Fruit fly (Drosophila melanogaster) whole organism, embryonic: ENCODE data around the gene Bro.

Experiments
- Adf1 ChIP-seq: fragments of 200-800 bp; sonication (Bioruptor generic); IDR thresholded peaks from 2 replicates; pipeline ENCODE4 v1.3.6; 2022; ENCODE audit warnings: missing biosample characterization, missing genetic modification characterization
- Atf6 ChIP-seq: fragments of 200-800 bp; sonication (Bioruptor generic); IDR thresholded peaks from 2 replicates; pipeline ENCODE4 v1.3.6; 2022; ENCODE audit warnings: missing biosample characterization, missing genetic modification characterization
- CG10267 ChIP-seq: fragments of 200-800 bp; sonication (Bioruptor generic); optimal IDR thresholded peaks from 2 replicates; lab custom pipeline; 2018; ENCODE audit warnings: missing biosample characterization, mild to moderate bottlenecking, missing genetic modification characterization, moderate library complexity
- CG10366 ChIP-seq: fragments of 200-800 bp; sonication (Bioruptor generic); IDR thresholded peaks from 2 replicates; pipeline ENCODE4 v1.3.6; 2022; ENCODE audit warnings: missing biosample characterization, missing genetic modification characterization
- CG11560 ChIP-seq: fragments of 200-800 bp; sonication (Bioruptor generic); IDR thresholded peaks from 3 replicates; pipeline ENCODE4 v1.3.6; 2022; ENCODE audit warnings: missing biosample characterization, missing genetic modification characterization
- CG11695 ChIP-seq: fragments of 200-800 bp; sonication (Bioruptor generic); IDR thresholded peaks from 3 replicates; pipeline ENCODE4 v1.3.6; 2022; ENCODE audit warnings: missing biosample characterization, missing genetic modification characterization
- CG14965 ChIP-seq: fragments of 200-800 bp; sonication (Bioruptor generic); optimal IDR thresholded peaks from 2 replicates; lab custom pipeline; 2016; ENCODE audit warnings: missing biosample characterization, missing genetic modification characterization, borderline replicate concordance
- CG17361 ChIP-seq: fragments of 200-800 bp; sonication (Bioruptor generic); IDR thresholded peaks from 3 replicates; pipeline ENCODE4 v1.3.6; 2022; ENCODE audit warnings: missing biosample characterization, missing genetic modification characterization
- CG17568 ChIP-seq: fragments of 200-800 bp; sonication (Bioruptor generic); optimal IDR thresholded peaks from 2 replicates; lab custom pipeline; 2018; ENCODE audit warnings: missing biosample characterization, mild to moderate bottlenecking, missing genetic modification characterization, moderate library complexity
- CG18262 ChIP-seq: fragments of 200-800 bp; optimal IDR thresholded peaks from 3 replicates; lab custom pipeline; 2019; ENCODE audit warnings: missing biosample characterization, mild to moderate bottlenecking, missing genetic modification characterization, moderate library complexity
- CG1832 ChIP-seq: fragments of 200-800 bp; sonication (Bioruptor generic); optimal IDR thresholded peaks from 2 replicates; lab custom pipeline; 2017; ENCODE audit warnings: missing biosample characterization, mild to moderate bottlenecking, missing genetic modification characterization, inconsistent platforms
- CG18619 ChIP-seq: fragments of 200-800 bp; sonication (Bioruptor generic); optimal IDR thresholded peaks from 3 replicates; lab custom pipeline; 2017; ENCODE audit warnings: missing biosample characterization, mild to moderate bottlenecking, missing genetic modification characterization
- CG18764 ChIP-seq: fragments of 200-800 bp; sonication (Bioruptor generic); optimal IDR thresholded peaks from 3 replicates; lab custom pipeline; 2016; ENCODE audit warnings: missing biosample characterization, missing genetic modification characterization
- CG3281 ChIP-seq: fragments of 200-800 bp; sonication (Bioruptor generic); optimal IDR thresholded peaks from 3 replicates; lab custom pipeline; 2017; ENCODE audit warnings: missing biosample characterization, mild to moderate bottlenecking, missing genetic modification characterization
- CG34422 ChIP-seq: fragments of 200-800 bp; sonication (Bioruptor generic); IDR thresholded peaks from 3 replicates; pipeline ENCODE4 v1.3.6; 2022; ENCODE audit warnings: missing biosample characterization, missing genetic modification characterization
- CG4424 ChIP-seq: fragments of 200-800 bp; sonication (Bioruptor generic); optimal IDR thresholded peaks from 3 replicates; lab custom pipeline; 2016; ENCODE audit warnings: missing biosample characterization, missing genetic modification characterization
- CG4707 ChIP-seq: fragments of 200-800 bp; sonication (Bioruptor generic); optimal IDR thresholded peaks from 2 replicates; lab custom pipeline; 2018; ENCODE audit warnings: missing biosample characterization, mild to moderate bottlenecking, missing genetic modification characterization, moderate library complexity
- CG6254 ChIP-seq: fragments of 200-800 bp; sonication (Bioruptor generic); optimal IDR thresholded peaks from 3 replicates; lab custom pipeline; 2017; ENCODE audit warnings: mild to moderate bottlenecking, missing biosample characterization, missing genetic modification reagents, missing genetic modification characterization
- CG7745 ChIP-seq: fragments of 200-800 bp; sonication (Bioruptor generic); optimal IDR thresholded peaks from 2 replicates; lab custom pipeline; 2018; ENCODE audit warnings: missing biosample characterization, mild to moderate bottlenecking, missing genetic modification characterization, moderate library complexity
- CG9215 ChIP-seq: fragments of 200-800 bp; sonication (Bioruptor generic); IDR thresholded peaks from 2 replicates; pipeline ENCODE4 v1.3.6; 2022; ENCODE audit warnings: missing biosample characterization, missing genetic modification characterization
- CkIIα-i1 ChIP-seq: fragments of 200-800 bp; sonication (Bioruptor generic); IDR thresholded peaks from 2 replicates; pipeline ENCODE4 v1.3.6; 2022; ENCODE audit warnings: missing biosample characterization, missing genetic modification characterization
- Fer1 ChIP-seq: fragments of 200-800 bp; sonication (Bioruptor generic); optimal IDR thresholded peaks from 2 replicates; lab custom pipeline; 2017; ENCODE audit warnings: missing biosample characterization, mild to moderate bottlenecking, missing genetic modification characterization
- Gsc ChIP-seq: fragments of 200-800 bp; sonication (Bioruptor generic); IDR thresholded peaks from 2 replicates; pipeline ENCODE4 v1.3.6; 2022; ENCODE audit warnings: missing biosample characterization, missing genetic modification characterization
- H2.0 ChIP-seq: fragments of 200-800 bp; sonication (Bioruptor generic); IDR thresholded peaks from 2 replicates; pipeline ENCODE4 v1.3.6; 2022; ENCODE audit warnings: missing biosample characterization, missing genetic modification characterization
- HHEX ChIP-seq: fragments of 200-800 bp; sonication (Bioruptor generic); optimal IDR thresholded peaks from 3 replicates; lab custom pipeline; 2017; ENCODE audit warnings: missing biosample characterization, mild to moderate bottlenecking, missing genetic modification characterization, missing genetic modification reagents
- Hr3 ChIP-seq: fragments of 200-800 bp; sonication (Bioruptor generic); optimal IDR thresholded peaks from 3 replicates; lab custom pipeline; 2016; ENCODE audit warnings: missing biosample characterization, missing genetic modification characterization
- Hr51 ChIP-seq, 2 experiments: fragments of 200-800 bp; sonication (Bioruptor generic); optimal IDR thresholded peaks; 2 replicates in 1 of 2; 3 replicates in 1 of 2; lab custom pipeline; 2016 to 2018; ENCODE audit warnings: missing biosample characterization in 2 of 2, missing genetic modification characterization in 2 of 2, mild to moderate bottlenecking in 1 of 2, moderate library complexity in 1 of 2
- NK7.1 ChIP-seq: fragments of 200-800 bp; sonication (Bioruptor generic); optimal IDR thresholded peaks from 3 replicates; lab custom pipeline; 2016; ENCODE audit warnings: missing biosample characterization, missing genetic modification characterization
- Ptx1 ChIP-seq: fragments of 200-800 bp; sonication (Bioruptor generic); IDR thresholded peaks from 2 replicates; pipeline ENCODE4 v1.3.6; 2022; ENCODE audit warnings: missing biosample characterization, missing genetic modification characterization
- Scr ChIP-seq: fragments of 200-800 bp; sonication (Bioruptor generic); IDR thresholded peaks from 2 replicates; pipeline ENCODE4 v1.3.6; 2022; ENCODE audit warnings: missing biosample characterization, missing genetic modification characterization; ENCODE audit not compliant: partially characterized antibody
- Usf ChIP-seq: fragments of 200-800 bp; sonication (Bioruptor generic); optimal IDR thresholded peaks from 2 replicates; lab custom pipeline; 2017; ENCODE audit warnings: missing genotype, missing biosample characterization, missing genetic modification characterization
- ash1 ChIP-seq: fragments of 200-800 bp; sonication (Bioruptor generic); optimal IDR thresholded peaks from 2 replicates; lab custom pipeline; 2018; ENCODE audit warnings: missing biosample characterization, mild to moderate bottlenecking, missing genetic modification characterization
- ato ChIP-seq: fragments of 200-800 bp; sonication (Bioruptor generic); IDR thresholded peaks from 2 replicates; pipeline ENCODE4 v1.3.6; 2022; ENCODE audit warnings: missing biosample characterization, missing genetic modification characterization; ENCODE audit not compliant: partially characterized antibody
- cg ChIP-seq: fragments of 200-800 bp; sonication (Bioruptor generic); optimal IDR thresholded peaks from 3 replicates; lab custom pipeline; 2019; ENCODE audit warnings: missing biosample characterization, mild to moderate bottlenecking, missing genetic modification characterization, moderate library complexity
- chm ChIP-seq: fragments of 200-800 bp; sonication (Bioruptor generic); IDR thresholded peaks from 2 replicates; pipeline ENCODE4 v1.3.6; 2022; ENCODE audit warnings: missing biosample characterization, missing genetic modification characterization
- crp ChIP-seq, 2 experiments: fragments of 200-800 bp; sonication (Bioruptor generic); optimal IDR thresholded peaks; 2 replicates in 1 of 2; 3 replicates in 1 of 2; lab custom pipeline; 2017; ENCODE audit warnings: missing biosample characterization in 2 of 2, missing genetic modification characterization in 2 of 2, mild to moderate bottlenecking in 1 of 2, moderate library complexity in 1 of 2
- dysf ChIP-seq: fragments of 200-800 bp; sonication (Bioruptor generic); IDR thresholded peaks from 3 replicates; pipeline ENCODE4 v1.3.6; 2022; ENCODE audit warnings: missing biosample characterization, missing genetic modification characterization
- eve ChIP-seq, 2 experiments: fragments of >200 bp; optimal IDR thresholded peaks; 2 replicates each; lab custom pipeline; 2017; ENCODE audit warnings: missing biosample characterization in 2 of 2, missing genetic modification characterization in 2 of 2
- fd96Cb ChIP-seq: fragments of 200-800 bp; sonication (Bioruptor generic); optimal IDR thresholded peaks from 2 replicates; lab custom pipeline; 2018; ENCODE audit warnings: missing biosample characterization, mild to moderate bottlenecking, missing genetic modification characterization, moderate library complexity
- fru ChIP-seq: fragments of >200 bp; optimal IDR thresholded peaks from 2 replicates; lab custom pipeline; 2017
- gem ChIP-seq: fragments of 200-800 bp; sonication (Bioruptor generic); optimal IDR thresholded peaks from 2 replicates; lab custom pipeline; 2019; ENCODE audit warnings: missing biosample characterization, mild to moderate bottlenecking, missing genetic modification characterization, moderate library complexity
- hkb ChIP-seq, 2 experiments: fragments of 200-800 bp in 1 of 2; fragments of >200 bp in 1 of 2; sonication (Bioruptor generic) in 1 of 2; IDR thresholded peaks in 1 of 2; optimal IDR thresholded peaks in 1 of 2; 2 replicates each; pipeline versions ENCODE4 v1.3.6 to Lab custom; 2017 to 2022; ENCODE audit warnings: missing biosample characterization in 1 of 2, missing genetic modification characterization in 1 of 2
- klu ChIP-seq: fragments of 200-800 bp; sonication (Bioruptor generic); IDR thresholded peaks from 2 replicates; pipeline ENCODE4 v1.3.6; 2022; ENCODE audit warnings: missing biosample characterization, missing genetic modification characterization
- knrl ChIP-seq: fragments of 200-800 bp; sonication (Bioruptor generic); IDR thresholded peaks from 3 replicates; pipeline ENCODE4 v1.3.6; 2022; ENCODE audit warnings: missing biosample characterization, missing genetic modification characterization; ENCODE audit not compliant: partially characterized antibody
- lmd ChIP-seq: fragments of 200-800 bp; sonication (Bioruptor generic); IDR thresholded peaks from 2 replicates; pipeline ENCODE4 v1.3.6; 2022; ENCODE audit warnings: missing biosample characterization, missing genetic modification characterization
- lola ChIP-seq, 3 experiments: fragments of >200 bp in 2 of 3; fragments of 200-800 bp in 1 of 3; sonication (Bioruptor generic) in 1 of 3; optimal IDR thresholded peaks; 2 replicates each; lab custom pipeline; 2017 to 2019; ENCODE audit warnings: missing biosample characterization in 3 of 3, missing genetic modification characterization in 3 of 3, mild to moderate bottlenecking in 1 of 3, moderate library complexity in 1 of 3
- peb ChIP-seq: fragments of 200-800 bp; sonication (Bioruptor generic); IDR thresholded peaks from 2 replicates; pipeline ENCODE4 v1.3.6; 2022; ENCODE audit warnings: missing biosample characterization, missing genetic modification characterization
- row ChIP-seq: fragments of 200-800 bp; sonication (Bioruptor generic); IDR thresholded peaks from 3 replicates; pipeline ENCODE4 v1.3.6; 2022; ENCODE audit warnings: missing biosample characterization, missing genetic modification characterization
- schlank ChIP-seq: fragments of 200-800 bp; sonication (Bioruptor generic); optimal IDR thresholded peaks from 2 replicates; lab custom pipeline; 2018; ENCODE audit warnings: missing biosample characterization, mild to moderate bottlenecking, missing genetic modification characterization
- sima ChIP-seq: fragments of 200-800 bp; sonication (Bioruptor generic); optimal IDR thresholded peaks from 2 replicates; lab custom pipeline; 2016; ENCODE audit warnings: missing biosample characterization, missing genetic modification characterization
- sna ChIP-seq: fragments of 200-800 bp; sonication (Bioruptor generic); IDR thresholded peaks from 2 replicates; pipeline ENCODE4 v1.3.6; 2022; ENCODE audit warnings: missing biosample characterization, missing genetic modification characterization; ENCODE audit not compliant: partially characterized antibody
- sob ChIP-seq: fragments of 200-800 bp; sonication (Bioruptor generic); IDR thresholded peaks from 2 replicates; pipeline ENCODE4 v1.3.6; 2022; ENCODE audit warnings: missing biosample characterization, missing genetic modification characterization

Gene Bro

DNA sequence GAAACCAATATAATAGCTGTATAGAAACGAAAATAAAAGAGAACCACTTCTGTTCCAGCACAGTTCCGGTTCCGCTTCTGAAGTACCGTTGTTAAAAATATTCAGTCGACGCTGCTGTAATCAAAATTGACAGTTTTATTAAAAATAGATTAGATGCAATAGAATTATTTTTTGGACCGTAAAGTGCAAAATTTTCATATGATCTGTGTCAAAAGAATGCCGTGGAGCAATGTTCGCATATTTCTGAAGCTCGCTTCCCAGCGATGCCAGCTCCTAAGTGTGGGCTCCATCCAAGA, 44.9 kb upstream of the Bro start, which contains the start of the genes CG18170 and CG33791 (continued):
- no peak for TF ChIP-seq CG4424 (GFP tag; lab: Kevin White, UChicago)
- TF ChIP-seq ato (GFP tag; lab: Robert Waterston, UW), result no peak
- TF ChIP-seq lmd, result no peak
- no peak for TF ChIP-seq crp (GFP tag; optimal IDR thresholded peaks at IDR 0.05; lab: Kevin White, UChicago)
- TF ChIP-seq hkb (optimal IDR thresholded peaks at IDR 0.05; lab: Kevin White, UChicago), result peak; percentile 8
- no peak for TF ChIP-seq hkb (GFP tag; IDR thresholded peaks at IDR 0.05; lab: Robert Waterston, UW)
- TF ChIP-seq Fer1 (GFP tag; lab: Kevin White, UChicago), result no peak
- no peak for TF ChIP-seq H2.0 (GFP tag; lab: Robert Waterston, UW)
- TF ChIP-seq CG3281 (GFP tag; lab: Kevin White, UChicago), result no peak
- no peak for TF ChIP-seq sima
- no peak for TF ChIP-seq fru
- TF ChIP-seq schlank (tag; lab: Kevin White, UChicago), result no peak
- no peak for TF ChIP-seq cg (GFP tag; lab: Kevin White, UChicago)
- no peak for TF ChIP-seq CG18764 (GFP tag; lab: Kevin White, UChicago)
- TF ChIP-seq eve (GFP tag; optimal IDR thresholded peaks at IDR 0.05; lab: Kevin White, UChicago), result no peak
- TF ChIP-seq CG14965 (GFP tag; lab: Kevin White, UChicago), result no peak
- no peak for TF ChIP-seq fd96Cb (tag; lab: Kevin White, UChicago)
- TF ChIP-seq chm, result no peak
- TF ChIP-seq klu (GFP tag; lab: Robert Waterston, UW), result no peak
- TF ChIP-seq sna, result no peak
- TF ChIP-seq CG1832 (GFP tag; lab: Kevin White, UChicago), result no peak
- TF ChIP-seq Atf6 (GFP tag; lab: Robert Waterston, UW), result no peak
- TF ChIP-seq knrl (GFP tag; lab: Robert Waterston, UW), result no peak
- TF ChIP-seq CG10366, result no peak
- no peak for TF ChIP-seq CG18262 (tag; lab: Kevin White, UChicago)
- TF ChIP-seq peb (GFP tag; lab: Robert Waterston, UW), result no peak
- no peak for TF ChIP-seq Usf
- no peak for TF ChIP-seq NK7.1 (GFP tag; lab: Kevin White, UChicago)
- TF ChIP-seq CG17568 (GFP tag; lab: Kevin White, UChicago), result no peak
- TF ChIP-seq Scr (GFP tag; lab: Robert Waterston, UW), result 0 out of 2 replicates have a peak, but pooled peaks have one; percentile 3
- peak; percentile 54 for TF ChIP-seq CG10267 (tag; lab: Kevin White, UChicago)
- TF ChIP-seq CG11560 (tag; lab: Robert Waterston, UW), result no peak

DNA sequence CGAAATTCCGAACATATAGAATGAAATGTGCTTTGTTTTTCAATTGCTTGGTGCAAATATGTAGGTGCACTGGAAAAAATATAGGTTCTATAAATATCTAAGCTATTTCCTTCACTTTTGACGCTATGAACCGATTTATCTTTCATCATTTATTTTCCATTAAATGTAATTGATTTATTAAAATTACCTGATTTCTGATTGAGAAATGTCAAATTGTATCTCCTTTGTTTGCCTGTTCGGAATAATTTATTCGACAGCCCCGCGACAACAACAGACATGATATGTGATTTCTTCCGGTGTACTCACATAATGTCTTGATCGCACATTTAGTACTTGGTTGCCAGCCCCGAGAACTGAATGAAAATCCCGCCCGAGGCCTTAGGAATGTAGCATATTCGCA, 38.1 kb upstream of the Bro start:
- TF ChIP-seq CkIIα-i1 (GFP tag; lab: Robert Waterston, UW) (no peak), dysf (GFP tag; lab: Robert Waterston, UW) (peak; percentile 74), Adf1 (GFP tag; lab: Robert Waterston, UW) (no peak), Ptx1 (peak; percentile 57), CG11695 (peak; percentile 47; the same call in 1 of the 3 replicates), CG4707 (no peak), ash1 (no peak), Gsc (GFP tag; lab: Robert Waterston, UW) (no peak), CG7745 (tag; lab: Kevin White, UChicago) (no peak), sob (GFP tag; lab: Robert Waterston, UW) (0 out of 2 replicates have a peak, but pooled peaks have one; percentile 43), CG6254 (no peak), HHEX (GFP tag; lab: Kevin White, UChicago) (peak; percentile 34), Hr51 (GFP tag; optimal IDR thresholded peaks at IDR 0.05; lab: Kevin White, UChicago) (peak in 1 of 2 experiments; percentile 39), gem (tag; lab: Kevin White, UChicago) (peak; percentile 59), CG18619 (GFP tag; lab: Kevin White, UChicago) (peak; percentile 26), lola (GFP tag; optimal IDR thresholded peaks at IDR 0.05; lab: Kevin White, UChicago) (no peak), CG17361 (GFP tag; lab: Robert Waterston, UW) (peak; percentile 49; the same call in 1 of the 3 replicates), Hr3 (GFP tag; lab: Kevin White, UChicago) (no peak), CG34422 (GFP tag; lab: Robert Waterston, UW) (0 out of 3 replicates have a peak, but pooled peaks have one; percentile 31), CG9215 (GFP tag; lab: Robert Waterston, UW) (peak; percentile 59; the same call in 1 of the 2 replicates), row (GFP tag; lab: Robert Waterston, UW) (peak; percentile 54)
